Worm (Caenorhabditis elegans): ENCODE measurements around the gene ctsa-2.
A peak's percentile ranks its signal among the peaks of the same experiment; 100 is the strongest.

Gene ctsa-2

DNA sequence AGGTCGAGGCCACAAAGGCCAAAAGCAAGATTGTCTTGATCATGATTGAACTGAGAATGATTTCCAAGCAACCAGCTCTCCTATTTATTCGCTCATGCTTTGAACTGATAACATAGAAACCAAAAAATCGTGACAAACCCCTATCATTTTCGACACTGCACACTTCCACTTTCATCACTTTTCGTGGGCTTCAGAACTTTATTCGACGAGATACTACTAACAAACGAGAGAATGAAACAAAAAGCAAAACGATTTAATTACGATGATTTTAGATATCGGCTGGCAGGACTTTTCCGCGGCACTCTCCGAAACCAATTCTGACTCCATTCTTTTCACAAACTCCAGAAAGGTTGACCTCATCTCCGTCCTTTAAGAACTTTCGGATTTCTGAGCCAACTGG lies 16.2 kb upstream of the ctsa-2 start, which contains the start of gene asp-14:
asp-14 (minus strand) TSS at position 101 of the 400 bp plus-strand sequence.
- TF ChIP-seq nhr-48 (tag; optimal IDR thresholded peaks at IDR 0.05) (no peak), daf-16 (GFP tag; optimal IDR thresholded peaks at IDR 0.05) (no peak), daf-16 (tag; optimal IDR thresholded peaks at IDR 0.05) (peak; percentile 17)

DNA sequence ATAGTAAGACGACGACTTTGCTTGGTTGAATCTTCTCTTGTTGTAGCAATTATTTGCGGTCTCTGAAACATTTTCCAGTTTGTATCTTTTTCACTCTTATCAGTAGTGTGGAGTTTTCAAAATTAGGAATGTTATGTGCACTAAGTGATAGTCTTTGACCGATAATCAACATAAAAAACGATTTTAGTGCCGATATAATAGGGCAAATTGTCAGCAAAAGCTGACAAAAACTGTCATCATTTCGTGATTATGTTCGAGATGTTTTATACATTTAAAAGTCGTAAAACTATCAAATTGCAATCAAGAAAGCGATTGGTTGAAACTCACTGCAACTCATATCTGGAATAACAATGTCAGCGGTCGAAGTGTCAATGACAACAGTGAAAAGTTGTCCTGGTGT lies 14.8 kb upstream of the ctsa-2 start:
- TF ChIP-seq nhr-76 (tag; optimal IDR thresholded peaks at IDR 0.05): no peak
- no peak for TF ChIP-seq T26A8.4 (GFP tag; IDR thresholded peaks at IDR 0.05)
- no peak for TF ChIP-seq duxl-1 (tag; optimal IDR thresholded peaks at IDR 0.05; ENCODE audit: poor library complexity)
- no peak for TF ChIP-seq F49E8.2 (tag; optimal IDR thresholded peaks at IDR 0.05; ENCODE audit: borderline replicate concordance)
- TF ChIP-seq skn-1 (tag; optimal IDR thresholded peaks at IDR 0.05): no peak
- TF ChIP-seq ceh-44 (GFP tag; IDR thresholded peaks at IDR 0.05): no peak
- TF ChIP-seq daf-8 (GFP tag; IDR thresholded peaks at IDR 0.05): no peak
- TF ChIP-seq egl-27 (tag; optimal IDR thresholded peaks at IDR 0.05): no peak
- no peak for TF ChIP-seq mep-1 (tag; optimal IDR thresholded peaks at IDR 0.05)
- TF ChIP-seq dmd-6 (GFP tag; IDR thresholded peaks at IDR 0.05): peak; percentile 51
- no peak for TF ChIP-seq lim-7 (GFP tag; IDR thresholded peaks at IDR 0.05)
- no peak for TF ChIP-seq saeg-2 (GFP tag; IDR thresholded peaks at IDR 0.05)
- TF ChIP-seq zip-2 (tag; optimal IDR thresholded peaks at IDR 0.05): no peak
- TF ChIP-seq snpc-1.2 (GFP tag; IDR thresholded peaks at IDR 0.05): no peak
- TF ChIP-seq mdt-29 (GFP tag; IDR thresholded peaks at IDR 0.05): no peak
- peak; percentile 5 for TF ChIP-seq T20F7.1 (GFP tag; optimal IDR thresholded peaks at IDR 0.05)
- no peak for TF ChIP-seq lin-38 (GFP tag; IDR thresholded peaks at IDR 0.05)
- TF ChIP-seq nhr-48 (tag; optimal IDR thresholded peaks at IDR 0.05): no peak
- TF ChIP-seq dmd-8 (GFP tag; IDR thresholded peaks at IDR 0.05): no peak
- no peak for TF ChIP-seq fos-1 (tag; optimal IDR thresholded peaks at IDR 0.05)
- TF ChIP-seq nhr-28 (tag; optimal IDR thresholded peaks at IDR 0.05): peak; percentile 22
- no peak for TF ChIP-seq nhr-41 (GFP tag; IDR thresholded peaks at IDR 0.05)
- TF ChIP-seq dve-1 (tag; optimal IDR thresholded peaks at IDR 0.05; ENCODE audit: insufficient read depth): peak; percentile 89
- no peak for TF ChIP-seq attf-4 (tag; optimal IDR thresholded peaks at IDR 0.05)
- no peak for TF ChIP-seq ama-1 (optimal IDR thresholded peaks at IDR 0.05)
- TF ChIP-seq nhr-237 (tag; optimal IDR thresholded peaks at IDR 0.05): no peak
- TF ChIP-seq ces-1 (GFP tag; optimal IDR thresholded peaks at IDR 0.05): no peak
- TF ChIP-seq daf-19 (GFP tag; conservative IDR thresholded peaks at IDR 0.05): no peak
- no peak for TF ChIP-seq F37D6.2 (tag; optimal IDR thresholded peaks at IDR 0.05)
- no peak for TF ChIP-seq nhr-42 (GFP tag; IDR thresholded peaks at IDR 0.05)
- no peak for TF ChIP-seq cey-2 (tag; optimal IDR thresholded peaks at IDR 0.05; ENCODE audit: borderline replicate concordance, insufficient read depth)
- TF ChIP-seq gei-8 (GFP tag; optimal IDR thresholded peaks at IDR 0.05): no peak
- TF ChIP-seq vab-7 (GFP tag; IDR thresholded peaks at IDR 0.05): no peak
- no peak for TF ChIP-seq lin-1 (GFP tag; IDR thresholded peaks at IDR 0.05)
- no peak for TF ChIP-seq madf-9 (GFP tag; conservative IDR thresholded peaks at IDR 0.05)
- no peak for TF ChIP-seq lin-29 (GFP tag; IDR thresholded peaks at IDR 0.05)
- TF ChIP-seq php-3 (GFP tag; IDR thresholded peaks at IDR 0.05): peak; percentile 99
- no peak for TF ChIP-seq dpl-1 (GFP tag; optimal IDR thresholded peaks at IDR 0.05)
- no peak for TF ChIP-seq tag-97 (GFP tag; IDR thresholded peaks at IDR 0.05)
- no peak for TF ChIP-seq nhr-111 (GFP tag; optimal IDR thresholded peaks at IDR 0.05)
- TF ChIP-seq madf-5 (GFP tag; IDR thresholded peaks at IDR 0.05): no peak
- no peak for TF ChIP-seq nhr-77 (tag; optimal IDR thresholded peaks at IDR 0.05)
- TF ChIP-seq set-16 (GFP tag; IDR thresholded peaks at IDR 0.05): no peak
- TF ChIP-seq nhr-10 (tag; optimal IDR thresholded peaks at IDR 0.05): no peak
- TF ChIP-seq pqm-1 (tag; optimal IDR thresholded peaks at IDR 0.05): peak; percentile 28
- TF ChIP-seq unc-62 (GFP tag; optimal IDR thresholded peaks at IDR 0.05 in 1 of 2): no peak
- TF ChIP-seq unc-62 (tag; optimal IDR thresholded peaks at IDR 0.05): no peak
- TF ChIP-seq daf-16 (GFP tag; optimal IDR thresholded peaks at IDR 0.05): no peak
- TF ChIP-seq daf-16 (tag; optimal IDR thresholded peaks at IDR 0.05): peak; percentile 91
